Worm (Caenorhabditis elegans) whole organism, young adult: ENCODE results near the gene dhs-21.

ENCODE experiments used
- F57A8.1 ChIP-seq: fragments of 200-800 bp; sonication (Bioruptor generic); optimal IDR thresholded peaks from 2 replicates; lab custom pipeline; 2018; ENCODE audit warnings: mild to moderate bottlenecking, missing genetic modification characterization, moderate library complexity, missing compliant biosample characterization
- T26A5.8 ChIP-seq: sonication (generic microtip); optimal IDR thresholded peaks from 2 replicates; lab custom pipeline; 2016; ENCODE audit warnings: missing genetic modification characterization, missing compliant biosample characterization
- attf-5 ChIP-seq: fragments of 200-800 bp; sonication (Bioruptor generic); optimal IDR thresholded peaks from 2 replicates; lab custom pipeline; 2018; ENCODE audit warnings: mild to moderate bottlenecking, missing genetic modification characterization, missing compliant biosample characterization
- dox-1 ChIP-seq: fragments of 200-800 bp; sonication (Bioruptor generic); IDR thresholded peaks from 2 replicates; pipeline ENCODE4 v1.3.6; 2022; ENCODE audit warnings: missing genetic modification reagents, missing genetic modification characterization, missing compliant biosample characterization
- dpff-1 ChIP-seq: sonication (generic microtip); optimal IDR thresholded peaks from 2 replicates; lab custom pipeline; 2017; ENCODE audit warnings: mild to moderate bottlenecking, missing genetic modification characterization, missing compliant biosample characterization
- dpl-1 ChIP-seq: fragments of 150-350 bp; optimal IDR thresholded peaks from 2 replicates; lab custom pipeline; 2014; ENCODE audit warnings: missing biosample characterization, missing genetic modification reagents, missing genetic modification characterization
- hlh-12 ChIP-seq: sonication (generic microtip); optimal IDR thresholded peaks from 2 replicates; lab custom pipeline; 2016; ENCODE audit warnings: missing genetic modification characterization, missing compliant biosample characterization
- hrde-1 ChIP-seq: sonication (generic microtip); optimal IDR thresholded peaks from 2 replicates; lab custom pipeline; 2016; ENCODE audit warnings: missing genetic modification characterization, mild to moderate bottlenecking, missing compliant biosample characterization, moderate library complexity, missing genotype, missing genetic modification reagents, borderline replicate concordance
- nfyb-1 ChIP-seq: fragments of 200-800 bp; sonication (Bioruptor generic); IDR thresholded peaks from 2 replicates; pipeline ENCODE4 v1.3.6; 2022; ENCODE audit warnings: missing genetic modification reagents, missing genetic modification characterization, missing compliant biosample characterization
- nhr-90 ChIP-seq: sonication (generic microtip); optimal IDR thresholded peaks from 2 replicates; lab custom pipeline; 2016; ENCODE audit warnings: missing genotype, mild to moderate bottlenecking, missing genetic modification characterization, missing compliant biosample characterization
- snpc-1.1 ChIP-seq: sonication (generic microtip); optimal IDR thresholded peaks from 2 replicates; lab custom pipeline; 2017; ENCODE audit warnings: missing genetic modification characterization, mild to moderate bottlenecking, missing compliant biosample characterization, antibody characterized with exemption, moderate library complexity, missing genotype, missing genetic modification reagents; ENCODE audit not compliant: insufficient read depth
- snpc-3.4 ChIP-seq: sonication (generic microtip); optimal IDR thresholded peaks from 2 replicates; lab custom pipeline; 2017; ENCODE audit warnings: missing genetic modification characterization, mild to moderate bottlenecking, missing compliant biosample characterization, antibody characterized with exemption, moderate library complexity, missing genotype, missing genetic modification reagents
- zim-3 ChIP-seq: sonication (generic microtip); optimal IDR thresholded peaks from 2 replicates; lab custom pipeline; 2017; ENCODE audit warnings: mild to moderate bottlenecking, missing genetic modification characterization, moderate library complexity, missing compliant biosample characterization

DNA sequence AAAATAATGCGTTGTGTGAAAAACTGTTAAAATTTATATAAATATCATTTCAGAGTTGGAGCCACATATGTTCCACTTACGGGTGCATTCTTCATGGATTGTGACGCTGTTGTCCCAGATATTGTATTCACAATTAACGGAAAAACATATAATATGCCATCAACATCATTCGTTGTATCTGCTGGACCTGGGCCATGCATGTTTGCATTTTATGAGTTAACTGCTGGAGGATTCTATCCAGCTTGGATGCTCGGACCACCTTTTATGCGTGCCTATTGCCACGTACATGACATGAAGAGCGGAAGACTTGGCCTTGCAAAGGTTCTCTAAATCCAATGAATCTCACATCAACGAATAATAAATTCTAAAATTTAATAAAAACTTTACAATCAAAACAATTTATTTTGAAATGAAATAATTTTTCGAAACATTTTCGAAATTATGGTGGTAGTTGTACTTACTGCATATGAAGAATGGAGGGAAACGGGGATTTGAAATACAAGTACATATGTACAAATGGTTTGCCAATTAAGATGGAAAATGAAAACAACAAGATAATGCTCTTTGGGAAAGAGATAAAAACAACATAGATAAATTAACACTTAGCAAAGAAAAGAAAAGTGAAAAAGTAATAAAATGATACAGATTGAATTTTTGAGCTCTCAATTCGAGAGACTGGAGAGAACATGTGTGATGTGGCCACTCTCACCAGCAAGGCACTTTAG is 10.5 kb upstream of the dhs-21 start:
- TF ChIP-seq T26A5.8 (tag; lab: Kevin White, UChicago) = no peak
- TF ChIP-seq dox-1 (GFP tag; lab: Robert Waterston, UW) = no peak
- TF ChIP-seq F57A8.1 = no peak
- TF ChIP-seq zim-3 (tag; lab: Kevin White, UChicago) = no peak
- no peak for TF ChIP-seq hlh-12
- TF ChIP-seq dpl-1 = no peak
- TF ChIP-seq nhr-90 (tag; lab: Kevin White, UChicago) = peak; percentile 38
- no peak for TF ChIP-seq hrde-1 (tag; lab: Kevin White, UChicago)
- TF ChIP-seq attf-5 (GFP tag; lab: Kevin White, UChicago) = no peak
- TF ChIP-seq nfyb-1 = 0 out of 2 replicates have a peak, but pooled peaks have one; percentile 17
- no peak for TF ChIP-seq snpc-1.1 (tag; lab: Kevin White, UChicago)
- TF ChIP-seq dpff-1 (tag; lab: Kevin White, UChicago) = no peak
- TF ChIP-seq snpc-3.4 (tag; lab: Kevin White, UChicago) = no peak
